Worm (Caenorhabditis elegans) whole organism, young adult: Measurements from ENCODE around the gene lys-6.

ENCODE experiments used
- F37B4.10 ChIP-seq: fragments of 200-800 bp; sonication (Bioruptor generic); IDR thresholded peaks from 2 replicates; pipeline ENCODE4 v1.3.6; 2022; ENCODE audit warnings: missing genetic modification characterization, missing compliant biosample characterization
- F39B2.1 ChIP-seq: fragments of 200-800 bp; sonication (Bioruptor generic); IDR thresholded peaks from 2 replicates; pipeline ENCODE4 v1.3.6; 2022; ENCODE audit warnings: missing genetic modification reagents, missing genetic modification characterization, missing compliant biosample characterization
- T07F8.4 ChIP-seq: sonication (generic microtip); optimal IDR thresholded peaks from 2 replicates; lab custom pipeline; 2016; ENCODE audit warnings: mild to moderate bottlenecking, missing genetic modification characterization, moderate library complexity, missing compliant biosample characterization
- Y53G8AR.9 ChIP-seq: fragments of 200-800 bp; sonication (Bioruptor generic); conservative IDR thresholded peaks from 2 replicates; pipeline ENCODE4 v1.3.6; 2022; ENCODE audit warnings: missing genetic modification reagents, missing genetic modification characterization, missing compliant biosample characterization
- Y95B8A.8 ChIP-seq: fragments of 200-800 bp; sonication (Bioruptor generic); IDR thresholded peaks from 2 replicates; pipeline ENCODE4 v1.3.6; 2022; ENCODE audit warnings: missing genetic modification reagents, missing genetic modification characterization, missing compliant biosample characterization
- akir-1 ChIP-seq: fragments of 200-800 bp; sonication (Bioruptor generic); optimal IDR thresholded peaks from 2 replicates; lab custom pipeline; 2018; ENCODE audit warnings: mild to moderate bottlenecking, missing genetic modification characterization, moderate library complexity, missing compliant biosample characterization
- ama-1 ChIP-seq, 3 experiments: fragments of 150-350 bp in 1 of 3; sonication (generic microtip) in 2 of 3; optimal IDR thresholded peaks; 2 replicates each; lab custom pipeline; 2014 to 2018; ENCODE audit warnings: missing biosample characterization in 2 of 3, missing genetic modification characterization in 2 of 3, missing genetic modification reagents in 2 of 3
- aptf-3 ChIP-seq: fragments of 200-800 bp; sonication (Bioruptor generic); IDR thresholded peaks from 2 replicates; pipeline ENCODE4 v1.3.6; 2022; ENCODE audit warnings: missing genetic modification characterization, missing compliant biosample characterization
- attf-3 ChIP-seq: fragments of 200-800 bp; sonication (Bioruptor generic); conservative IDR thresholded peaks from 2 replicates; pipeline ENCODE4 v1.3.6; 2022; ENCODE audit warnings: missing genetic modification reagents, missing genetic modification characterization, missing compliant biosample characterization
- ccch-3 ChIP-seq: fragments of 200-800 bp; sonication (Bioruptor generic); optimal IDR thresholded peaks from 2 replicates; lab custom pipeline; 2018; ENCODE audit warnings: mild to moderate bottlenecking, missing genetic modification characterization, missing compliant biosample characterization
- cebp-1 ChIP-seq, 2 experiments: fragments of 200-800 bp in 1 of 2; sonication (Bioruptor generic) in 1 of 2; sonication (generic microtip) in 1 of 2; IDR thresholded peaks in 1 of 2; optimal IDR thresholded peaks in 1 of 2; 2 replicates each; pipeline versions ENCODE4 v1.3.6 to Lab custom; 2017 to 2022; ENCODE audit warnings: missing compliant biosample characterization in 2 of 2, missing genetic modification characterization in 2 of 2, mild to moderate bottlenecking in 1 of 2, missing genetic modification reagents in 1 of 2, moderate library complexity in 1 of 2
- ceh-40 ChIP-seq: fragments of 200-800 bp; sonication (Bioruptor generic); IDR thresholded peaks from 2 replicates; pipeline ENCODE4 v1.3.6; 2022; ENCODE audit warnings: missing genetic modification characterization, missing compliant biosample characterization
- ceh-91 ChIP-seq: fragments of 200-800 bp; sonication (Bioruptor generic); IDR thresholded peaks from 2 replicates; pipeline ENCODE4 v1.3.6; 2022; ENCODE audit warnings: missing genetic modification reagents, missing genetic modification characterization, missing compliant biosample characterization
- dox-1 ChIP-seq: fragments of 200-800 bp; sonication (Bioruptor generic); IDR thresholded peaks from 2 replicates; pipeline ENCODE4 v1.3.6; 2022; ENCODE audit warnings: missing genetic modification reagents, missing genetic modification characterization, missing compliant biosample characterization
- efl-1 ChIP-seq: fragments of 150-350 bp; optimal IDR thresholded peaks from 2 replicates; lab custom pipeline; 2014; ENCODE audit warnings: missing biosample characterization, missing genetic modification reagents, missing genetic modification characterization
- egl-18 ChIP-seq: fragments of 200-800 bp; sonication (Bioruptor generic); IDR thresholded peaks from 2 replicates; pipeline ENCODE4 v1.3.6; 2022; ENCODE audit warnings: missing genetic modification reagents, missing genetic modification characterization, missing compliant biosample characterization
- gei-17 ChIP-seq: fragments of 200-800 bp; sonication (Bioruptor generic); optimal IDR thresholded peaks from 2 replicates; lab custom pipeline; 2018; ENCODE audit warnings: mild to moderate bottlenecking, missing genetic modification characterization, missing compliant biosample characterization
- hlh-12 ChIP-seq: sonication (generic microtip); optimal IDR thresholded peaks from 2 replicates; lab custom pipeline; 2016; ENCODE audit warnings: missing genetic modification characterization, missing compliant biosample characterization
- hmg-1.2 ChIP-seq: fragments of 200-800 bp; sonication (Bioruptor generic); IDR thresholded peaks from 2 replicates; pipeline ENCODE4 v1.3.6; 2022; ENCODE audit warnings: missing genetic modification reagents, missing genetic modification characterization, missing compliant biosample characterization
- let-526 ChIP-seq: fragments of 200-800 bp; sonication (Bioruptor generic); IDR thresholded peaks from 2 replicates; pipeline ENCODE4 v1.3.6; 2022; ENCODE audit warnings: missing genetic modification reagents, missing genetic modification characterization, missing compliant biosample characterization
- lin-35 ChIP-seq, 3 experiments: fragments of 150-350 bp in 2 of 3; sonication (generic microtip) in 1 of 3; optimal IDR thresholded peaks; 2 replicates each; lab custom pipeline; 2014 to 2018; ENCODE audit warnings: missing biosample characterization in 3 of 3, missing genetic modification characterization in 3 of 3, missing genetic modification reagents in 3 of 3
- lin-40 ChIP-seq: sonication (generic microtip); optimal IDR thresholded peaks from 2 replicates; lab custom pipeline; 2016; ENCODE audit warnings: missing genetic modification characterization, mild to moderate bottlenecking, missing compliant biosample characterization, missing genotype, missing genetic modification reagents
- lin-54 ChIP-seq: fragments of 200-800 bp; sonication (Bioruptor generic); optimal IDR thresholded peaks from 2 replicates; lab custom pipeline; 2018; ENCODE audit warnings: mild to moderate bottlenecking, missing genetic modification characterization, missing compliant biosample characterization
- lsy-27 ChIP-seq: sonication (generic microtip); optimal IDR thresholded peaks from 2 replicates; lab custom pipeline; 2017; ENCODE audit warnings: missing genetic modification characterization, mild to moderate bottlenecking, missing compliant biosample characterization, antibody characterized with exemption, missing genotype, borderline replicate concordance; ENCODE audit not compliant: insufficient read depth
- madf-10 ChIP-seq: sonication (generic microtip); optimal IDR thresholded peaks from 2 replicates; lab custom pipeline; 2016; ENCODE audit warnings: mild to moderate bottlenecking, missing genetic modification characterization, missing compliant biosample characterization
- madf-6 ChIP-seq: fragments of 200-800 bp; sonication (Bioruptor generic); IDR thresholded peaks from 2 replicates; pipeline ENCODE4 v1.3.6; 2022; ENCODE audit warnings: missing genetic modification reagents, missing genetic modification characterization, missing compliant biosample characterization
- mcd-1 ChIP-seq: fragments of 200-800 bp; sonication (Bioruptor generic); IDR thresholded peaks from 2 replicates; pipeline ENCODE4 v1.3.6; 2022; ENCODE audit warnings: missing genetic modification reagents, missing genetic modification characterization, missing compliant biosample characterization
- mel-28 ChIP-seq: sonication (generic microtip); optimal IDR thresholded peaks from 2 replicates; lab custom pipeline; 2016; ENCODE audit warnings: borderline replicate concordance, mild to moderate bottlenecking, missing genetic modification characterization, missing compliant biosample characterization
- nfya-2 ChIP-seq: fragments of 200-800 bp; sonication (Bioruptor generic); IDR thresholded peaks from 2 replicates; pipeline ENCODE4 v1.3.6; 2022; ENCODE audit warnings: missing genetic modification reagents, missing genetic modification characterization, missing compliant biosample characterization
- nfyb-1 ChIP-seq: fragments of 200-800 bp; sonication (Bioruptor generic); IDR thresholded peaks from 2 replicates; pipeline ENCODE4 v1.3.6; 2022; ENCODE audit warnings: missing genetic modification reagents, missing genetic modification characterization, missing compliant biosample characterization
- nhr-120 ChIP-seq: fragments of 200-800 bp; sonication (Bioruptor generic); IDR thresholded peaks from 2 replicates; pipeline ENCODE4 v1.3.6; 2022; ENCODE audit warnings: missing genetic modification characterization, missing compliant biosample characterization
- nhr-90 ChIP-seq: sonication (generic microtip); optimal IDR thresholded peaks from 2 replicates; lab custom pipeline; 2016; ENCODE audit warnings: missing genotype, mild to moderate bottlenecking, missing genetic modification characterization, missing compliant biosample characterization
- pbrm-1 ChIP-seq: fragments of 200-800 bp; sonication (Bioruptor generic); IDR thresholded peaks from 2 replicates; pipeline ENCODE4 v1.3.6; 2022; ENCODE audit warnings: missing genetic modification reagents, missing genetic modification characterization, missing compliant biosample characterization
- sea-2 ChIP-seq: fragments of 200-800 bp; sonication (Bioruptor generic); IDR thresholded peaks from 2 replicates; pipeline ENCODE4 v1.3.6; 2022; ENCODE audit warnings: missing genetic modification characterization, missing compliant biosample characterization
- snpc-4 ChIP-seq, 5 experiments: fragments of 150-350 bp in 1 of 5; sonication (generic microtip) in 4 of 5; optimal IDR thresholded peaks; 2 replicates each; lab custom pipeline; 2014 to 2018; ENCODE audit warnings: missing genetic modification characterization in 5 of 5, missing biosample characterization in 3 of 5, antibody characterized with exemption in 2 of 5, mild to moderate bottlenecking in 2 of 5, missing compliant biosample characterization in 2 of 5, missing genotype in 2 of 5, moderate library complexity in 2 of 5, missing genetic modification reagents in 1 of 5
- somi-1 ChIP-seq: fragments of 200-800 bp; sonication (Bioruptor generic); optimal IDR thresholded peaks from 2 replicates; lab custom pipeline; 2018; ENCODE audit warnings: mild to moderate bottlenecking, missing genetic modification characterization, missing compliant biosample characterization
- tbp1 ChIP-seq: fragments of 200-800 bp; sonication (Bioruptor generic); optimal IDR thresholded peaks from 2 replicates; lab custom pipeline; 2018; ENCODE audit warnings: mild to moderate bottlenecking, missing genetic modification characterization, missing compliant biosample characterization
- tlf-1 ChIP-seq: fragments of 200-800 bp; sonication (Bioruptor generic); optimal IDR thresholded peaks from 2 replicates; lab custom pipeline; 2018; ENCODE audit warnings: mild to moderate bottlenecking, missing genetic modification characterization, missing compliant biosample characterization
- unc-130 ChIP-seq: sonication (generic microtip); optimal IDR thresholded peaks from 2 replicates; lab custom pipeline; 2016; ENCODE audit warnings: missing genetic modification reagents, missing genetic modification characterization, missing compliant biosample characterization
- xnd-1 ChIP-seq: sonication (generic microtip); optimal IDR thresholded peaks from 2 replicates; lab custom pipeline; 2016; ENCODE audit warnings: missing genotype, missing genetic modification reagents, missing genetic modification characterization, missing compliant biosample characterization
- zfh-2 ChIP-seq: fragments of 200-800 bp; sonication (Bioruptor generic); conservative IDR thresholded peaks from 2 replicates; pipeline ENCODE4 v1.3.6; 2022; ENCODE audit warnings: missing genetic modification reagents, missing genetic modification characterization, missing compliant biosample characterization
- ztf-18 ChIP-seq: sonication (generic microtip); optimal IDR thresholded peaks from 2 replicates; lab custom pipeline; 2016; ENCODE audit warnings: missing genotype, mild to moderate bottlenecking, missing genetic modification characterization, missing compliant biosample characterization
- ztf-3 ChIP-seq: fragments of 200-800 bp; sonication (Bioruptor generic); optimal IDR thresholded peaks from 2 replicates; lab custom pipeline; 2018; ENCODE audit warnings: mild to moderate bottlenecking, missing genetic modification characterization, missing compliant biosample characterization

Gene lys-6

ce11 chrIV:11593415-11594190, 34.1 kb downstream of the lys-6 start, which contains the start of gene F40F11.3 (continued):
- peak; percentile 13 for TF ChIP-seq nhr-90 (tag; lab: Kevin White, UChicago)
- peak; percentile 7; the same call in 1 of the 2 replicates for TF ChIP-seq cebp-1 (GFP tag; IDR thresholded peaks at IDR 0.05; lab: Robert Waterston, UW)
- peak; percentile 77 for TF ChIP-seq cebp-1 (tag; optimal IDR thresholded peaks at IDR 0.05; lab: Kevin White, UChicago)
- TF ChIP-seq lin-35 (GFP tag; optimal IDR thresholded peaks at IDR 0.05; lab: Kevin White, UChicago): peak in 1 of 3 experiments; percentile 82
- TF ChIP-seq zfh-2 (GFP tag; lab: Robert Waterston, UW): no peak; the same call in 1 of the 2 replicates
- TF ChIP-seq ceh-91 (GFP tag; lab: Robert Waterston, UW): peak; percentile 10; the same call in 1 of the 2 replicates
- TF ChIP-seq unc-130 (GFP tag; lab: Kevin White, UChicago): no peak
- TF ChIP-seq snpc-4 (GFP tag; optimal IDR thresholded peaks at IDR 0.05; lab: Kevin White, UChicago): no peak
- peak in 3 of 4 experiments; percentile 20 to 44 (median 26) for TF ChIP-seq snpc-4 (tag; optimal IDR thresholded peaks at IDR 0.05; lab: Kevin White, UChicago)
- TF ChIP-seq lsy-27: no peak
- peak; percentile 73 for TF ChIP-seq pbrm-1 (GFP tag; lab: Robert Waterston, UW)
- TF ChIP-seq dox-1 (GFP tag; lab: Robert Waterston, UW): peak; percentile 68
- TF ChIP-seq tbp1 (GFP tag; lab: Kevin White, UChicago): peak; percentile 54
- TF ChIP-seq egl-18 (GFP tag; lab: Robert Waterston, UW): 0 out of 2 replicates have a peak, but pooled peaks have one; percentile 40
- no peak for TF ChIP-seq aptf-3 (GFP tag; lab: Robert Waterston, UW)
- peak; percentile 64 for TF ChIP-seq mcd-1 (GFP tag; lab: Robert Waterston, UW)
- TF ChIP-seq gei-17: no peak
- TF ChIP-seq efl-1 (GFP tag; lab: Kevin White, UChicago): no peak
- peak; percentile 77 for TF ChIP-seq nfyb-1 (GFP tag; lab: Robert Waterston, UW)
- TF ChIP-seq hlh-12 (tag; lab: Kevin White, UChicago): no peak
- peak; percentile 71 for TF ChIP-seq madf-10 (tag; lab: Kevin White, UChicago)
- TF ChIP-seq, all 124 proteins: peak for 52

- TF ChIP-seq lin-35 (GFP tag; optimal IDR thresholded peaks at IDR 0.05; lab: Kevin White, UChicago) (peak in 1 of 3 experiments; percentile 57), hmg-1.2 (GFP tag; lab: Robert Waterston, UW) (no peak; the same call in 1 of the 2 replicates), sea-2 (no peak), let-526 (GFP tag; lab: Robert Waterston, UW) (no peak), nfya-2 (GFP tag; lab: Robert Waterston, UW) (no peak), lin-40 (tag; lab: Kevin White, UChicago) (no peak), lin-54 (GFP tag; lab: Kevin White, UChicago) (no peak), nhr-120 (GFP tag; lab: Robert Waterston, UW) (no peak), mel-28 (tag; lab: Kevin White, UChicago) (no peak), mcd-1 (GFP tag; lab: Robert Waterston, UW) (peak; percentile 39; the same call in 1 of the 2 replicates), F37B4.10 (no peak), madf-6 (GFP tag; lab: Robert Waterston, UW) (peak; percentile 42; the same call in 1 of the 2 replicates), egl-18 (GFP tag; lab: Robert Waterston, UW) (no peak), ama-1 (optimal IDR thresholded peaks at IDR 0.05; lab: Kevin White, UChicago) (no peak), ama-1 (GFP tag; optimal IDR thresholded peaks at IDR 0.05; lab: Kevin White, UChicago) (peak in 1 of 2 experiments; percentile 28), aptf-3 (GFP tag; lab: Robert Waterston, UW) (no peak), tlf-1 (GFP tag; lab: Kevin White, UChicago) (no peak), akir-1 (GFP tag; lab: Kevin White, UChicago) (no peak), ztf-18 (tag; lab: Kevin White, UChicago) (no peak), pbrm-1 (GFP tag; lab: Robert Waterston, UW) (no peak), T07F8.4 (tag; lab: Kevin White, UChicago) (no peak), Y95B8A.8 (GFP tag; lab: Robert Waterston, UW) (no peak), attf-3 (GFP tag; lab: Robert Waterston, UW) (no peak), F39B2.1 (GFP tag; lab: Robert Waterston, UW) (no peak), unc-130 (GFP tag; lab: Kevin White, UChicago) (no peak), Y53G8AR.9 (GFP tag; lab: Robert Waterston, UW) (no peak), xnd-1 (no peak), ceh-40 (GFP tag; lab: Robert Waterston, UW) (no peak), somi-1 (no peak), ccch-3 (GFP tag; lab: Kevin White, UChicago) (no peak), ztf-3 (GFP tag; lab: Kevin White, UChicago) (no peak)
These were observed 34.9 kb downstream of the lys-6 start for ce11 chrIV:11592820-11593219.
